Fruit fly (Drosophila melanogaster) whole organism, embryonic: Measurements from ENCODE around the gene Grip128.

ENCODE experiments used
- Adf1 ChIP-seq: fragments of 200-800 bp; sonication (Bioruptor generic); IDR thresholded peaks from 2 replicates; pipeline ENCODE4 v1.3.6; 2022; ENCODE audit warnings: missing biosample characterization, missing genetic modification characterization
- Aef1 ChIP-seq: fragments of 200-800 bp; sonication (Bioruptor generic); IDR thresholded peaks from 3 replicates; pipeline ENCODE4 v1.3.6; 2022; ENCODE audit warnings: missing biosample characterization, missing genetic modification characterization
- Atf6 ChIP-seq: fragments of 200-800 bp; sonication (Bioruptor generic); IDR thresholded peaks from 2 replicates; pipeline ENCODE4 v1.3.6; 2022; ENCODE audit warnings: missing biosample characterization, missing genetic modification characterization
- BEAF-32 ChIP-seq: fragments of 200-800 bp; sonication (Bioruptor generic); optimal IDR thresholded peaks from 3 replicates; lab custom pipeline; 2017; ENCODE audit warnings: missing biosample characterization, missing genetic modification characterization, mild to moderate bottlenecking, moderate library complexity, missing genetic modification reagents
- CG11696 ChIP-seq: fragments of 200-800 bp; sonication (Bioruptor generic); IDR thresholded peaks from 2 replicates; pipeline ENCODE4 v1.3.6; 2022; ENCODE audit warnings: missing biosample characterization, missing genetic modification characterization
- CG11723 ChIP-seq: fragments of 200-800 bp; sonication (Bioruptor generic); optimal IDR thresholded peaks from 2 replicates; lab custom pipeline; 2017; ENCODE audit warnings: missing biosample characterization, mild to moderate bottlenecking, missing genetic modification characterization
- CG12942 ChIP-seq: fragments of 200-800 bp; sonication (Bioruptor generic); optimal IDR thresholded peaks from 3 replicates; lab custom pipeline; 2016; ENCODE audit warnings: missing biosample characterization, missing genetic modification characterization
- CG14965 ChIP-seq: fragments of 200-800 bp; sonication (Bioruptor generic); optimal IDR thresholded peaks from 2 replicates; lab custom pipeline; 2016; ENCODE audit warnings: missing biosample characterization, missing genetic modification characterization, borderline replicate concordance
- CG15479 ChIP-seq: fragments of 200-800 bp; sonication (Bioruptor generic); optimal IDR thresholded peaks from 3 replicates; lab custom pipeline; 2019; ENCODE audit warnings: missing biosample characterization, mild to moderate bottlenecking, missing genetic modification characterization, moderate library complexity
- CG18011 ChIP-seq: fragments of 200-800 bp; sonication (Bioruptor generic); optimal IDR thresholded peaks from 2 replicates; lab custom pipeline; 2017; ENCODE audit warnings: missing biosample characterization, missing genetic modification characterization, mild to moderate bottlenecking, moderate library complexity, missing genotype
- CG1832 ChIP-seq: fragments of 200-800 bp; sonication (Bioruptor generic); optimal IDR thresholded peaks from 2 replicates; lab custom pipeline; 2017; ENCODE audit warnings: missing biosample characterization, mild to moderate bottlenecking, missing genetic modification characterization, inconsistent platforms
- CG33213 ChIP-seq: fragments of 200-800 bp; sonication (Bioruptor generic); optimal IDR thresholded peaks from 3 replicates; lab custom pipeline; 2016; ENCODE audit warnings: missing biosample characterization, missing genetic modification characterization
- CG4360 ChIP-seq: fragments of 200-800 bp; sonication (Bioruptor generic); IDR thresholded peaks from 2 replicates; pipeline ENCODE4 v1.3.6; 2022; ENCODE audit warnings: missing biosample characterization, missing genetic modification characterization
- CG6175 ChIP-seq: fragments of 200-800 bp; sonication (Bioruptor generic); IDR thresholded peaks from 3 replicates; pipeline ENCODE4 v1.3.6; 2022; ENCODE audit warnings: missing biosample characterization, missing genetic modification characterization
- CG6654 ChIP-seq: fragments of 200-800 bp; sonication (Bioruptor generic); optimal IDR thresholded peaks from 2 replicates; lab custom pipeline; 2017; ENCODE audit warnings: missing biosample characterization, mild to moderate bottlenecking, missing genetic modification characterization
- CG6854 ChIP-seq: fragments of 200-800 bp; sonication (Bioruptor generic); optimal IDR thresholded peaks from 3 replicates; lab custom pipeline; 2017; ENCODE audit warnings: missing biosample characterization, mild to moderate bottlenecking, missing genetic modification characterization
- CG7963 ChIP-seq: fragments of 200-800 bp; sonication (Bioruptor generic); IDR thresholded peaks from 3 replicates; pipeline ENCODE4 v1.3.6; 2022; ENCODE audit warnings: missing biosample characterization, missing genetic modification characterization; ENCODE audit not compliant: partially characterized antibody
- CHES-1-like ChIP-seq: fragments of 200-800 bp; sonication (Bioruptor generic); optimal IDR thresholded peaks from 2 replicates; lab custom pipeline; 2016; ENCODE audit warnings: missing biosample characterization, missing genetic modification characterization
- Fer1 ChIP-seq: fragments of 200-800 bp; sonication (Bioruptor generic); optimal IDR thresholded peaks from 2 replicates; lab custom pipeline; 2017; ENCODE audit warnings: missing biosample characterization, mild to moderate bottlenecking, missing genetic modification characterization
- Hr78 ChIP-seq, 2 experiments: fragments of 200-800 bp in 1 of 2; fragments of >200 bp in 1 of 2; sonication (Bioruptor generic) in 1 of 2; optimal IDR thresholded peaks; 2 replicates each; lab custom pipeline; 2017 to 2019; ENCODE audit warnings: missing biosample characterization in 2 of 2, missing genetic modification characterization in 2 of 2, mild to moderate bottlenecking in 1 of 2, moderate library complexity in 1 of 2
- Med ChIP-seq: fragments of 200-800 bp; sonication (Bioruptor generic); peaks from one replicate; lab custom pipeline; 2016; ENCODE audit warnings: missing biosample characterization, missing genetic modification characterization, mild to moderate bottlenecking, inconsistent platforms, moderate library complexity
- Myb ChIP-seq: fragments of 200-800 bp; sonication (Bioruptor generic); optimal IDR thresholded peaks from 2 replicates; lab custom pipeline; 2016; ENCODE audit warnings: missing biosample characterization, missing genetic modification characterization
- Neu2 ChIP-seq: fragments of 200-800 bp; sonication (Bioruptor generic); optimal IDR thresholded peaks from 3 replicates; lab custom pipeline; 2016; ENCODE audit warnings: missing biosample characterization, missing genetic modification characterization, borderline replicate concordance
- Pdp1 ChIP-seq, 2 experiments: fragments of 200-800 bp; sonication (Bioruptor generic); optimal IDR thresholded peaks; 3 replicates each; lab custom pipeline; 2016; ENCODE audit warnings: missing biosample characterization in 2 of 2, missing genetic modification characterization in 2 of 2, mild to moderate bottlenecking in 1 of 2, moderate library complexity in 1 of 2
- Scr ChIP-seq: fragments of 200-800 bp; sonication (Bioruptor generic); IDR thresholded peaks from 2 replicates; pipeline ENCODE4 v1.3.6; 2022; ENCODE audit warnings: missing biosample characterization, missing genetic modification characterization; ENCODE audit not compliant: partially characterized antibody
- Sry-δ ChIP-seq: fragments of 200-800 bp; sonication (Bioruptor generic); optimal IDR thresholded peaks from 2 replicates; lab custom pipeline; 2016; ENCODE audit warnings: missing biosample characterization, missing genetic modification characterization
- Trl ChIP-seq, 3 experiments: fragments of >200 bp in 2 of 3; fragments of 200-800 bp in 1 of 3; sonication (Bioruptor generic) in 1 of 3; optimal IDR thresholded peaks; 2 replicates in 1 of 3; 3 replicates in 2 of 3; lab custom pipeline; 2016 to 2017; ENCODE audit warnings: missing biosample characterization in 1 of 3, missing genetic modification characterization in 1 of 3
- amos ChIP-seq: fragments of 200-800 bp; sonication (Bioruptor generic); IDR thresholded peaks from 2 replicates; pipeline ENCODE4 v1.3.6; 2022; ENCODE audit warnings: missing biosample characterization, missing genetic modification characterization; ENCODE audit not compliant: partially characterized antibody
- bab2 ChIP-seq: fragments of 200-800 bp; sonication (Bioruptor generic); optimal IDR thresholded peaks from 2 replicates; lab custom pipeline; 2016; ENCODE audit warnings: missing biosample characterization, missing genetic modification characterization
- chinmo ChIP-seq: fragments of 200-800 bp; sonication (Bioruptor generic); IDR thresholded peaks from 4 replicates; pipeline ENCODE4 v1.3.6; 2022; ENCODE audit warnings: missing biosample characterization, missing genetic modification characterization; ENCODE audit not compliant: partially characterized antibody
- hb ChIP-seq: fragments of 200-800 bp; sonication (Bioruptor generic); IDR thresholded peaks from 3 replicates; pipeline ENCODE4 v1.3.6; 2022; ENCODE audit warnings: missing biosample characterization, missing genetic modification characterization; ENCODE audit not compliant: partially characterized antibody
- mld ChIP-seq: fragments of 200-800 bp; sonication (Bioruptor generic); IDR thresholded peaks from 3 replicates; pipeline ENCODE4 v1.3.6; 2022; ENCODE audit warnings: missing biosample characterization, missing genetic modification characterization; ENCODE audit not compliant: partially characterized antibody
- nom ChIP-seq: fragments of 200-800 bp; sonication (Bioruptor generic); optimal IDR thresholded peaks from 2 replicates; lab custom pipeline; 2017; ENCODE audit warnings: missing biosample characterization, missing genetic modification characterization, mild to moderate bottlenecking, moderate library complexity, missing genetic modification reagents
- pb ChIP-seq: fragments of 200-800 bp; sonication (Bioruptor generic); optimal IDR thresholded peaks from 3 replicates; lab custom pipeline; 2016; ENCODE audit warnings: missing biosample characterization, missing genetic modification characterization
- pros ChIP-seq: fragments of 200-800 bp; sonication (Bioruptor generic); optimal IDR thresholded peaks from 3 replicates; lab custom pipeline; 2019; ENCODE audit warnings: missing biosample characterization, mild to moderate bottlenecking, missing genetic modification characterization, moderate library complexity
- pzg ChIP-seq: fragments of 200-800 bp; sonication (Bioruptor generic); optimal IDR thresholded peaks from 3 replicates; lab custom pipeline; 2018; ENCODE audit warnings: missing biosample characterization, mild to moderate bottlenecking, missing genetic modification characterization, moderate library complexity
- tna ChIP-seq: fragments of 200-800 bp; sonication (Bioruptor generic); IDR thresholded peaks from 2 replicates; pipeline ENCODE4 v1.3.6; 2022; ENCODE audit warnings: missing biosample characterization, missing genetic modification characterization; ENCODE audit not compliant: partially characterized antibody
- zen2 ChIP-seq: fragments of 200-800 bp; sonication (Bioruptor generic); IDR thresholded peaks from 3 replicates; pipeline ENCODE4 v1.3.6; 2022; ENCODE audit warnings: missing biosample characterization, missing genetic modification characterization; ENCODE audit not compliant: partially characterized antibody

Grip128 gene

dm6 chrX:15484451-15485032 is 12.6 kb upstream of the Grip128 start (continued):
- peak; percentile 57; the same call in 1 of the 2 replicates for TF ChIP-seq amos
- TF ChIP-seq zen2 (GFP tag; lab: Robert Waterston, UW): no peak
- peak; percentile 64; the same call in 1 of the 3 replicates for TF ChIP-seq hb (GFP tag; lab: Robert Waterston, UW)
- TF ChIP-seq pros: no peak
- TF ChIP-seq Med: peak; percentile 9
- no peak for TF ChIP-seq Aef1
- TF ChIP-seq Sry-δ: peak; percentile 53
- TF ChIP-seq Atf6 (GFP tag; lab: Robert Waterston, UW): no peak
- no peak for TF ChIP-seq CG12942 (GFP tag; lab: Kevin White, UChicago)
- no peak for TF ChIP-seq mld (GFP tag; lab: Robert Waterston, UW)
- peak; percentile 59; the same call in 1 of the 2 replicates for TF ChIP-seq tna (GFP tag; lab: Robert Waterston, UW)
- TF ChIP-seq Myb: no peak
- peak; percentile 33 to 71 for TF ChIP-seq Trl (optimal IDR thresholded peaks at IDR 0.05; lab: Kevin White, UChicago)
- TF ChIP-seq Trl (GFP tag; optimal IDR thresholded peaks at IDR 0.05; lab: Kevin White, UChicago): no peak
- TF ChIP-seq CG14965 (GFP tag; lab: Kevin White, UChicago): no peak
- peak; percentile 60 for TF ChIP-seq CG1832 (GFP tag; lab: Kevin White, UChicago)
- peak; percentile 10 for TF ChIP-seq pzg (GFP tag; lab: Kevin White, UChicago)
- no peak for TF ChIP-seq CG6654 (GFP tag; lab: Kevin White, UChicago)
- TF ChIP-seq Neu2 (GFP tag; lab: Kevin White, UChicago): peak; percentile 98
- TF ChIP-seq CG6175 (GFP tag; lab: Robert Waterston, UW): no peak
- TF ChIP-seq bab2: no peak
- peak; percentile 40 for TF ChIP-seq BEAF-32 (GFP tag; lab: Kevin White, UChicago)
- TF ChIP-seq Hr78 (GFP tag; optimal IDR thresholded peaks at IDR 0.05; lab: Kevin White, UChicago): no peak
- peak; percentile 66 for TF ChIP-seq Scr (GFP tag; lab: Robert Waterston, UW)
- peak; percentile 74 for TF ChIP-seq CG7963 (GFP tag; lab: Robert Waterston, UW)
- peak in 1 of 2 experiments; percentile 29 for TF ChIP-seq Pdp1 (GFP tag; optimal IDR thresholded peaks at IDR 0.05; lab: Kevin White, UChicago)
- peak; percentile 3 for TF ChIP-seq CG18011
- 0 out of 4 replicates have a peak, but pooled peaks have one; percentile 18 for TF ChIP-seq chinmo (GFP tag; lab: Robert Waterston, UW)

DNA sequence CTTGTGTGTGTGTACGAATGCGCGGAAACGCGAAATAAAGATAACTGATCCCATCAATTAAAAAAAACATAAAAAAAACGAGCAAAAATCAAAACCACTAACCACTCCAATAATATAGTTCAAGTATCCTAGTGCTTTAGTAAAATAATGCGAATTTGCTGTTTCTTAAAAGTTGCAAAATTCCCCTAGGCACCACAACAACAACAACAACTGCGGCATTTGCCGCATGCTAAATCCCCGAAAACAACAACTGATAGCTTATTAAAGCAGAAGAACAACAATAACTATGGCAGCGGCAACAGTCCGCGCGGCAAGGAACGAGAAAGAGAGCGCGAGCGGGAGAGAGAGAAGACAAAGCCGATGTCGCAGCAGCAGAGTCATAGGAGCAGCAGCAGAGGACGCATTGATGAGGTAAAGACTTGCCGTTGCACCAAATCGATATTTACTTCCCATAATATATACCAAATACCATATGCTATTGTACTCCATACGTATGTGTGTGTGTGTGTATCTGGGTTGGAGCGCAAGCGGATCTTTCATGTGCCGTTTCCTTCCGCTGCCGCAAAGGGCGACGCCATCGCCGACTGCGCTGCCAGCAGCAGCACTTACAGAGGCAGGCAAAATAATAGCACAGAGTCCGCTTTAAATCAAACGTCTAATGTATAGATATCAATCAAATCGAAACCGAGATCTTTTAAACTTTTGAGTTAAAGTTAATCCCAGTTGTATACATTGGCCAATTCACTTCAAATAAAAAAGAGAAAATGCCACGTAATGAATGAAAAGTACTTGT is 11.3 kb upstream of the Grip128 start:
- TF ChIP-seq CG1832 (GFP tag; lab: Kevin White, UChicago): peak; percentile 41
- no peak for TF ChIP-seq CHES-1-like (GFP tag; lab: Kevin White, UChicago)
- peak; percentile 67; the same call in 1 of the 2 replicates for TF ChIP-seq CG11696 (GFP tag; lab: Robert Waterston, UW)
- TF ChIP-seq CG15479 (GFP tag; lab: Kevin White, UChicago): peak; percentile 61
- TF ChIP-seq nom: peak; percentile 25
- TF ChIP-seq Fer1 (GFP tag; lab: Kevin White, UChicago): no peak
- TF ChIP-seq Adf1 (GFP tag; lab: Robert Waterston, UW): peak; percentile 85
- TF ChIP-seq CG33213: no peak
- peak; percentile 48 to 60 for TF ChIP-seq Trl (optimal IDR thresholded peaks at IDR 0.05; lab: Kevin White, UChicago)
- TF ChIP-seq Trl (GFP tag; optimal IDR thresholded peaks at IDR 0.05; lab: Kevin White, UChicago): no peak
- TF ChIP-seq pb (GFP tag; lab: Kevin White, UChicago): no peak
- TF ChIP-seq CG4360 (GFP tag; lab: Robert Waterston, UW): peak; percentile 76
- TF ChIP-seq CG11723 (GFP tag; lab: Kevin White, UChicago): no peak
- no peak for TF ChIP-seq CG6854 (GFP tag; lab: Kevin White, UChicago)
- TF ChIP-seq, all 482 proteins: peak for 7
